Worm (Caenorhabditis elegans) whole organism, L2 larva: ENCODE measurements around the gene T06F4.1.
A peak's percentile ranks its signal among the peaks of the same experiment; 100 is the strongest.

Experiments
- C34F6.9 ChIP-seq: fragments of 150-350 bp; optimal IDR thresholded peaks from 2 replicates; lab custom pipeline; 2014; ENCODE audit warnings: missing biosample characterization, missing genetic modification characterization
- F13H6.1 ChIP-seq: sonication (generic microtip); optimal IDR thresholded peaks from 2 replicates; lab custom pipeline; 2016; ENCODE audit warnings: missing genetic modification characterization, missing compliant biosample characterization
- Y55F3AM.14 ChIP-seq: fragments of 200-800 bp; sonication (Bioruptor generic); optimal IDR thresholded peaks from 2 replicates; lab custom pipeline; 2018; ENCODE audit warnings: mild to moderate bottlenecking, missing genetic modification characterization, missing compliant biosample characterization
- ZK546.5 ChIP-seq: sonication (generic microtip); optimal IDR thresholded peaks from 2 replicates; lab custom pipeline; 2017; ENCODE audit warnings: missing biosample characterization, missing genetic modification characterization
- alr-1 ChIP-seq: fragments of 150-350 bp; optimal IDR thresholded peaks from 2 replicates; lab custom pipeline; 2014; ENCODE audit warnings: missing biosample characterization, missing genetic modification characterization
- aly-2 ChIP-seq: fragments of 150-350 bp; optimal IDR thresholded peaks from 2 replicates; lab custom pipeline; 2014; ENCODE audit warnings: missing biosample characterization, missing genetic modification characterization
- ama-1 ChIP-seq: fragments of 150-350 bp; optimal IDR thresholded peaks from 2 replicates; lab custom pipeline; 2018; ENCODE audit warnings: inconsistent platforms
- blmp-1 ChIP-seq: sonication (generic microtip); optimal IDR thresholded peaks from 2 replicates; lab custom pipeline; 2017; ENCODE audit warnings: missing genetic modification characterization, mild to moderate bottlenecking, missing compliant biosample characterization, antibody characterized with exemption, moderate library complexity; ENCODE audit not compliant: insufficient read depth
- ceh-16 ChIP-seq: fragments of 150-350 bp; optimal IDR thresholded peaks from 2 replicates; lab custom pipeline; 2014; ENCODE audit warnings: missing biosample characterization, missing genetic modification characterization
- crh-2 ChIP-seq: sonication (generic microtip); optimal IDR thresholded peaks from 2 replicates; lab custom pipeline; 2017; ENCODE audit warnings: missing biosample characterization, missing genetic modification characterization
- dmd-4 ChIP-seq: sonication (generic microtip); optimal IDR thresholded peaks from 2 replicates; lab custom pipeline; 2017; ENCODE audit warnings: missing biosample characterization, missing genetic modification characterization
- elt-1 ChIP-seq: fragments of 150-350 bp; optimal IDR thresholded peaks from 2 replicates; lab custom pipeline; 2014; ENCODE audit warnings: missing biosample characterization, missing genetic modification characterization
- gmeb-1 ChIP-seq: fragments of 150-350 bp; optimal IDR thresholded peaks from 2 replicates; lab custom pipeline; 2014; ENCODE audit warnings: missing biosample characterization, missing genetic modification characterization
- lin-11 ChIP-seq: fragments of 150-350 bp; sonication (generic microtip); optimal IDR thresholded peaks from 2 replicates; lab custom pipeline; 2014; ENCODE audit warnings: missing biosample characterization, missing genetic modification characterization, inconsistent platforms, mixed read lengths
- lin-13 ChIP-seq: fragments of 150-350 bp; optimal IDR thresholded peaks from 2 replicates; lab custom pipeline; 2014; ENCODE audit warnings: missing biosample characterization, missing genetic modification reagents, missing genetic modification characterization
- lsy-2 ChIP-seq, 2 experiments: fragments of 150-350 bp in 1 of 2; sonication (generic microtip) in 1 of 2; optimal IDR thresholded peaks; 2 replicates each; lab custom pipeline; 2014 to 2017; ENCODE audit warnings: missing biosample characterization in 2 of 2, missing genetic modification characterization in 2 of 2
- mab-5 ChIP-seq: fragments of 150-350 bp; optimal IDR thresholded peaks from 2 replicates; lab custom pipeline; 2014; ENCODE audit warnings: missing biosample characterization, missing genetic modification characterization
- mbf-1 ChIP-seq: sonication (generic microtip); optimal IDR thresholded peaks from 2 replicates; lab custom pipeline; 2017; ENCODE audit warnings: missing biosample characterization, missing genetic modification characterization
- mdl-1 ChIP-seq, 2 experiments: fragments of 150-350 bp in 1 of 2; sonication (generic microtip) in 1 of 2; optimal IDR thresholded peaks; 2 replicates each; lab custom pipeline; 2017; ENCODE audit warnings: missing biosample characterization in 2 of 2, missing genetic modification characterization in 2 of 2
- nhr-10 ChIP-seq: sonication (generic microtip); optimal IDR thresholded peaks from 2 replicates; lab custom pipeline; 2017; ENCODE audit warnings: missing biosample characterization, missing genetic modification characterization
- nhr-21 ChIP-seq: fragments of 150-350 bp; optimal IDR thresholded peaks from 2 replicates; lab custom pipeline; 2014; ENCODE audit warnings: missing biosample characterization, missing genetic modification characterization
- nhr-237 ChIP-seq: fragments of 150-350 bp; optimal IDR thresholded peaks from 2 replicates; lab custom pipeline; 2014; ENCODE audit warnings: missing biosample characterization, missing genetic modification characterization
- nhr-25 ChIP-seq: fragments of 150-350 bp; sonication (generic microtip); optimal IDR thresholded peaks from 3 replicates; lab custom pipeline; 2014; ENCODE audit warnings: missing biosample characterization, missing genetic modification characterization
- nhr-6 ChIP-seq: fragments of 150-350 bp; optimal IDR thresholded peaks from 2 replicates; lab custom pipeline; 2014; ENCODE audit warnings: missing biosample characterization, missing genetic modification characterization
- skn-1 ChIP-seq: sonication (generic microtip); optimal IDR thresholded peaks from 2 replicates; lab custom pipeline; 2017; ENCODE audit warnings: missing biosample characterization, missing genetic modification characterization
- sma-3 ChIP-seq: sonication (generic microtip); optimal IDR thresholded peaks from 2 replicates; lab custom pipeline; 2016; ENCODE audit warnings: missing genetic modification reagents, missing genetic modification characterization, missing compliant biosample characterization
- sma-9 ChIP-seq, 2 experiments: fragments of 150-350 bp in 1 of 2; sonication (generic microtip) in 1 of 2; optimal IDR thresholded peaks; 2 replicates each; lab custom pipeline; 2014 to 2016; ENCODE audit warnings: missing genetic modification characterization in 2 of 2, mild to moderate bottlenecking in 1 of 2, missing biosample characterization in 1 of 2, missing compliant biosample characterization in 1 of 2, missing genetic modification reagents in 1 of 2, moderate library complexity in 1 of 2
- snpc-4 ChIP-seq: fragments of 150-350 bp; optimal IDR thresholded peaks from 2 replicates; lab custom pipeline; 2014; ENCODE audit warnings: missing biosample characterization, missing genetic modification characterization
- unc-39 ChIP-seq: fragments of 150-350 bp; optimal IDR thresholded peaks from 2 replicates; lab custom pipeline; 2014; ENCODE audit warnings: missing biosample characterization, missing genetic modification characterization
- unc-55 ChIP-seq: fragments of 150-350 bp; sonication (generic microtip); optimal IDR thresholded peaks from 3 replicates; lab custom pipeline; 2014; ENCODE audit warnings: missing biosample characterization, missing genetic modification reagents, missing genetic modification characterization
- zag-1 ChIP-seq: fragments of 150-350 bp; optimal IDR thresholded peaks from 2 replicates; lab custom pipeline; 2014; ENCODE audit warnings: missing biosample characterization, missing genetic modification characterization
- ztf-1 ChIP-seq: fragments of 200-800 bp; sonication (Bioruptor generic); conservative IDR thresholded peaks from 2 replicates; pipeline ENCODE4 v1.3.6; 2022; ENCODE audit warnings: missing genetic modification characterization, missing compliant biosample characterization
- ztf-11 ChIP-seq: sonication (generic microtip); optimal IDR thresholded peaks from 2 replicates; lab custom pipeline; 2017; ENCODE audit warnings: missing biosample characterization, missing genetic modification characterization
- ztf-4 ChIP-seq: fragments of 150-350 bp; optimal IDR thresholded peaks from 2 replicates; lab custom pipeline; 2014; ENCODE audit warnings: missing biosample characterization, missing genetic modification characterization

T06F4.1 gene

ce11 chrX:4103071-4103470 is 23.9 kb upstream of the T06F4.1 start:
- TF ChIP-seq snpc-4 (tag; lab: Kevin White, UChicago) (peak; percentile 85), nhr-25 (no peak), nhr-237 (tag; lab: Kevin White, UChicago) (no peak)

- TF ChIP-seq nhr-25, result peak; percentile 81
- peak; percentile 5 for TF ChIP-seq blmp-1 (tag; lab: Kevin White, UChicago)
- TF ChIP-seq ztf-11, result no peak
- no peak for TF ChIP-seq aly-2 (tag; lab: Kevin White, UChicago)
- peak; percentile 45 for TF ChIP-seq F13H6.1
- no peak for TF ChIP-seq alr-1 (tag; lab: Kevin White, UChicago)
- TF ChIP-seq nhr-10 (tag; lab: Kevin White, UChicago), result no peak
- TF ChIP-seq nhr-21, result peak; percentile 82
Measured at ce11 chrX:4102075-4102598, 23.0 kb upstream of the T06F4.1 start, which contains the start of gene R02E4.3. R02E4.3 (minus strand) TSS chrX:4102125.

- TF ChIP-seq lin-13 (GFP tag; lab: Kevin White, UChicago) (no peak), mdl-1 (tag; optimal IDR thresholded peaks at IDR 0.05; lab: Kevin White, UChicago) (no peak), C34F6.9 (tag; lab: Kevin White, UChicago) (no peak), ama-1 (lab: Kevin White, UChicago) (peak; percentile 52), zag-1 (no peak), ztf-4 (tag; lab: Kevin White, UChicago) (no peak)
- TF ChIP-seq, all 48 proteins: peak for 1
Measured at ce11 chrX:4101213-4101612, 22.0 kb upstream of the T06F4.1 start.

ce11 chrX:4100473-4100872 is 21.3 kb upstream of the T06F4.1 start, which contains the start of gene clh-4:
clh-4 (minus strand) TSS chrX:4100573.
- no peak for TF ChIP-seq crh-2 (tag; lab: Kevin White, UChicago)
- TF ChIP-seq nhr-21, result no peak
- no peak for TF ChIP-seq nhr-25
- TF ChIP-seq lsy-2 (tag; optimal IDR thresholded peaks at IDR 0.05; lab: Kevin White, UChicago), result no peak
- no peak for TF ChIP-seq lin-11 (tag; lab: Kevin White, UChicago)
- no peak for TF ChIP-seq dmd-4 (tag; lab: Kevin White, UChicago)
- TF ChIP-seq ceh-16, result no peak
- no peak for TF ChIP-seq skn-1 (tag; lab: Kevin White, UChicago)
- no peak for TF ChIP-seq F13H6.1
- TF ChIP-seq elt-1 (tag; lab: Kevin White, UChicago), result no peak
- TF ChIP-seq ZK546.5 (tag; lab: Kevin White, UChicago), result no peak
- no peak for TF ChIP-seq aly-2 (tag; lab: Kevin White, UChicago)
- no peak for TF ChIP-seq lin-13 (GFP tag; lab: Kevin White, UChicago)
- no peak for TF ChIP-seq sma-3
- TF ChIP-seq unc-39 (tag; lab: Kevin White, UChicago), result no peak
- no peak for TF ChIP-seq gmeb-1 (tag; lab: Kevin White, UChicago)
- TF ChIP-seq mbf-1, result no peak
- TF ChIP-seq Y55F3AM.14, result no peak
- no peak for TF ChIP-seq nhr-6 (tag; lab: Kevin White, UChicago)
- no peak for TF ChIP-seq sma-9 (GFP tag; optimal IDR thresholded peaks at IDR 0.05; lab: Kevin White, UChicago)
- TF ChIP-seq sma-9 (tag; optimal IDR thresholded peaks at IDR 0.05; lab: Kevin White, UChicago), result no peak

- TF ChIP-seq mab-5 (tag; lab: Kevin White, UChicago) (peak; percentile 61), snpc-4 (tag; lab: Kevin White, UChicago) (no peak), unc-55 (peak; percentile 0), unc-39 (tag; lab: Kevin White, UChicago) (no peak), ztf-1 (GFP tag; lab: Robert Waterston, UW) (no peak), skn-1 (tag; lab: Kevin White, UChicago) (no peak)
Measured at ce11 chrX:4094979-4095378, 15.8 kb upstream of the T06F4.1 start.
